Fruit fly (Drosophila melanogaster) whole organism, wandering third instar larva: ENCODE data around the gene lwr.

Source experiments
- psq ChIP-seq: fragments of 200-800 bp; sonication (Bioruptor generic); optimal IDR thresholded peaks from 3 replicates; lab custom pipeline; 2017; ENCODE audit warnings: missing biosample characterization, mild to moderate bottlenecking, missing genetic modification characterization, moderate library complexity
- sage ChIP-seq: fragments of 200-800 bp; sonication (Bioruptor generic); optimal IDR thresholded peaks from 2 replicates; lab custom pipeline; 2016; ENCODE audit warnings: missing biosample characterization, mild to moderate bottlenecking, missing genetic modification characterization

dm6 chr2L:574226-574625 lies 31.8 kb upstream of the lwr start, which contains the start of the genes Ipk2 and cold:
- TF ChIP-seq sage = no peak
- TF ChIP-seq psq (GFP tag; lab: Kevin White, UChicago) = peak; percentile 73
